Worm (Caenorhabditis elegans) whole organism, L4/young adult: ENCODE results near the gene ZK353.10.
A peak's percentile ranks its signal among the peaks of the same experiment; 100 is the strongest.

Experiments
- W03F9.2 ChIP-seq: fragments of 150-350 bp; optimal IDR thresholded peaks from 2 replicates; lab custom pipeline; 2014; ENCODE audit warnings: missing biosample characterization, missing genetic modification characterization
- dao-5 ChIP-seq: sonication (generic microtip); optimal IDR thresholded peaks from 2 replicates; lab custom pipeline; 2016; ENCODE audit warnings: missing genotype, missing genetic modification characterization, moderate library complexity, missing compliant biosample characterization
- him-1 ChIP-seq: sonication (generic microtip); optimal IDR thresholded peaks from 2 replicates; lab custom pipeline; 2016; ENCODE audit warnings: missing genotype, missing genetic modification reagents, missing genetic modification characterization, missing compliant biosample characterization

- peak; percentile 95 for TF ChIP-seq him-1 (tag; lab: Kevin White, UChicago)
- TF ChIP-seq dao-5 (tag; lab: Kevin White, UChicago), result peak; percentile 29
- peak; percentile 78 for TF ChIP-seq W03F9.2 (tag; lab: Kevin White, UChicago)
Measured at ce11 chrIII:8417192-8417967, 23.2 kb upstream of the ZK353.10 start.
